Worm (Caenorhabditis elegans) whole organism, early embryonic: ENCODE data around the gene srh-28.

Experiments used
- F13C5.2 ChIP-seq: sonication (generic microtip); optimal IDR thresholded peaks from 2 replicates; lab custom pipeline; 2017; ENCODE audit warnings: mild to moderate bottlenecking, missing genetic modification characterization, inconsistent platforms, missing compliant biosample characterization
- aly-1 ChIP-seq: sonication (generic microtip); optimal IDR thresholded peaks from 2 replicates; lab custom pipeline; 2016; ENCODE audit warnings: missing genetic modification characterization, missing compliant biosample characterization
- ama-1 ChIP-seq: fragments of 150-350 bp; optimal IDR thresholded peaks from 2 replicates; lab custom pipeline; 2014
- ceh-13 ChIP-seq: fragments of 200-800 bp; sonication (Bioruptor generic); optimal IDR thresholded peaks from 2 replicates; lab custom pipeline; 2018; ENCODE audit warnings: mild to moderate bottlenecking, missing genetic modification characterization, missing compliant biosample characterization
- ceh-36 ChIP-seq: sonication (generic microtip); optimal IDR thresholded peaks from 2 replicates; lab custom pipeline; 2016; ENCODE audit warnings: missing genetic modification characterization, inconsistent platforms, missing compliant biosample characterization
- ets-7 ChIP-seq: sonication (generic microtip); optimal IDR thresholded peaks from 2 replicates; lab custom pipeline; 2016; ENCODE audit warnings: missing genotype, missing genetic modification characterization, missing compliant biosample characterization
- flt-1 ChIP-seq: fragments of 200-800 bp; sonication (Bioruptor generic); IDR thresholded peaks from 2 replicates; pipeline ENCODE4 v1.3.6; 2022; ENCODE audit warnings: missing genetic modification characterization, missing compliant biosample characterization
- pes-1 ChIP-seq: fragments of 200-800 bp; sonication (Bioruptor generic); IDR thresholded peaks from 2 replicates; pipeline ENCODE4 v1.3.6; 2022; ENCODE audit warnings: missing genetic modification reagents, missing genetic modification characterization, missing compliant biosample characterization
- sea-1 ChIP-seq: fragments of 200-800 bp; sonication (Bioruptor generic); conservative IDR thresholded peaks from 2 replicates; pipeline ENCODE4 v1.3.6; 2022; ENCODE audit warnings: missing genetic modification characterization, missing compliant biosample characterization
- tbx-37 ChIP-seq: fragments of 200-800 bp; sonication (Bioruptor generic); conservative IDR thresholded peaks from 2 replicates; pipeline ENCODE4 v1.3.6; 2022; ENCODE audit warnings: missing genetic modification reagents, missing genetic modification characterization, missing compliant biosample characterization

DNA sequence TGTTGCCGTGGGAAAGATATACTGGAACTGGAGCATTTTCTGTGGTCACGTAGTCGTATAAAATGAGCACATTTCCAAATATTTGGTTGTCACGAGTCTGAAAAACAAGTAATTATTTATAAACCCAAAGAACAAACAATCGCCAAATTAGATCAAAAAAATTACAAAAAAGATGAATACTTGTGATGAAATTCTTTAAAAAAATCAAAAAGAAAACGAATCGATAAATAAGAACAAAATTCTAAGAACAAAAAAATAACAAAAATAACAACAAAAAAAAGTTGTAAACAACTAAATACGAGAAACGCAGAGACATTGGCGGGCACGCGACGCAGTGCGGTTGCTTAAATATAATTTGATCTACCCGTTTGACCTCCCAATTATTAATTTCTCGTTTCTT, 1.9 kb downstream of the srh-28 start, which contains the start of gene ZC404.16:
- no peak for TF ChIP-seq F13C5.2 (tag; lab: Kevin White, UChicago)
- no peak for TF ChIP-seq ceh-36 (tag; lab: Kevin White, UChicago)
- no peak for TF ChIP-seq flt-1 (GFP tag; lab: Robert Waterston, UW)
- TF ChIP-seq tbx-37 (GFP tag; lab: Robert Waterston, UW), result no peak
- no peak for TF ChIP-seq aly-1 (tag; lab: Kevin White, UChicago)
- no peak for TF ChIP-seq pes-1 (GFP tag; lab: Robert Waterston, UW)
- no peak for TF ChIP-seq ama-1
- TF ChIP-seq ets-7 (tag; lab: Kevin White, UChicago), result no peak
- TF ChIP-seq ceh-13, result no peak
- TF ChIP-seq sea-1 (GFP tag; lab: Robert Waterston, UW), result no peak
